Fruit fly (Drosophila melanogaster): ENCODE measurements around the gene CG31088.
A peak's percentile ranks its signal among the peaks of the same experiment; 100 is the strongest.

Gene CG31088

dm6 chr3R:15974235-15974634 lies 23.5 kb upstream of the CG31088 start (continued):
- TF ChIP-seq ac (GFP tag; optimal IDR thresholded peaks at IDR 0.05) (peak; percentile 38), tll (GFP tag; optimal IDR thresholded peaks at IDR 0.05) (no peak), ci (GFP tag; IDR thresholded peaks at IDR 0.05) (no peak), sc (optimal IDR thresholded peaks at IDR 0.05) (no peak), sc (GFP tag; optimal IDR thresholded peaks at IDR 0.05) (peak; percentile 57), dmrt11E (tag; optimal IDR thresholded peaks at IDR 0.05) (peak; percentile 64), CG10267 (tag; optimal IDR thresholded peaks at IDR 0.05) (peak; percentile 70), da (GFP tag; optimal IDR thresholded peaks at IDR 0.05) (peak; percentile 69), zen (tag; optimal IDR thresholded peaks at IDR 0.05) (peak; percentile 64), CG14441 (GFP tag; IDR thresholded peaks at IDR 0.05) (no peak), salm (tag; optimal IDR thresholded peaks at IDR 0.05) (peak; percentile 76), CG30020 (tag; optimal IDR thresholded peaks at IDR 0.05) (no peak), CTCF (GFP tag; optimal IDR thresholded peaks at IDR 0.05) (peak; percentile 37), Gsc (GFP tag; IDR thresholded peaks at IDR 0.05) (no peak), yki (optimal IDR thresholded peaks at IDR 0.05) (no peak), CG16815 (GFP tag; optimal IDR thresholded peaks at IDR 0.05) (peak; percentile 56), lola (GFP tag; optimal IDR thresholded peaks at IDR 0.05) (peak in 1 of 3 experiments; percentile 70), ara (GFP tag; IDR thresholded peaks at IDR 0.05) (no peak), pnt (GFP tag; optimal IDR thresholded peaks at IDR 0.05) (peak; percentile 78), abd-A (tag; optimal IDR thresholded peaks at IDR 0.05) (no peak), CG16863 (GFP tag; optimal IDR thresholded peaks at IDR 0.05) (peak; percentile 80), CG4730 (GFP tag; IDR thresholded peaks at IDR 0.05) (no peak), lbe (GFP tag; optimal IDR thresholded peaks at IDR 0.05) (peak; percentile 14), rib (GFP tag; IDR thresholded peaks at IDR 0.05) (no peak), Ada2b (GFP tag; IDR thresholded peaks at IDR 0.05) (no peak), ap (GFP tag; IDR thresholded peaks at IDR 0.05) (no peak), CG9215 (GFP tag; IDR thresholded peaks at IDR 0.05) (no peak), CG2678 (tag; optimal IDR thresholded peaks at IDR 0.05) (peak; percentile 91), CG15601 (tag; optimal IDR thresholded peaks at IDR 0.05) (peak; percentile 63), CG32532 (GFP tag; IDR thresholded peaks at IDR 0.05) (no peak), CG7271 (tag; optimal IDR thresholded peaks at IDR 0.05) (no peak), NK7.1 (GFP tag; optimal IDR thresholded peaks at IDR 0.05) (peak; percentile 64), CG4617 (GFP tag; optimal IDR thresholded peaks at IDR 0.05; ENCODE audit: borderline replicate concordance) (peak; percentile 24), odd (GFP tag; optimal IDR thresholded peaks at IDR 0.05) (peak; percentile 74), Kr (GFP tag; optimal IDR thresholded peaks at IDR 0.05) (no peak), CG31388 (GFP tag; optimal IDR thresholded peaks at IDR 0.05) (peak; percentile 66), pb (GFP tag; optimal IDR thresholded peaks at IDR 0.05) (peak; percentile 70), nom (GFP tag; optimal IDR thresholded peaks at IDR 0.05) (no peak), Eip74EF (GFP tag; optimal IDR thresholded peaks at IDR 0.05) (peak in 1 of 2 experiments; percentile 67), nau (GFP tag; optimal IDR thresholded peaks at IDR 0.05) (peak; percentile 75), Rfx (GFP tag; IDR thresholded peaks at IDR 0.05) (no peak), HLHmδ (GFP tag; optimal IDR thresholded peaks at IDR 0.05) (no peak), Dbx (GFP tag; IDR thresholded peaks at IDR 0.05) (no peak), CG2199 (GFP tag; IDR thresholded peaks at IDR 0.05) (no peak), CG4424 (GFP tag; optimal IDR thresholded peaks at IDR 0.05) (peak; percentile 83), CG15011 (GFP tag; optimal IDR thresholded peaks at IDR 0.05) (peak; percentile 56), zf30C (GFP tag; optimal IDR thresholded peaks at IDR 0.05) (peak; percentile 83), Side (GFP tag; optimal IDR thresholded peaks at IDR 0.05) (peak; percentile 61), Fer3 (tag; optimal IDR thresholded peaks at IDR 0.05) (peak; percentile 85), CG10543 (GFP tag; optimal IDR thresholded peaks at IDR 0.05) (no peak), psq (GFP tag; optimal IDR thresholded peaks at IDR 0.05) (no peak), CG8089 (GFP tag; optimal IDR thresholded peaks at IDR 0.05) (peak; percentile 71)
